Worm (Caenorhabditis elegans): ENCODE measurements around the gene math-38.

- no peak for TF ChIP-seq flt-1 (GFP tag; IDR thresholded peaks at IDR 0.05)
- no peak for TF ChIP-seq ama-1 (optimal IDR thresholded peaks at IDR 0.05)
Measured at ce11 chrII:1595137-1595536, 15.4 kb upstream of the math-38 start, which contains the start of gene clec-20.

Data from whole organism, early embryonic.